Worm (Caenorhabditis elegans): ENCODE results near the gene mbl-1.
A peak's percentile ranks its signal among the peaks of the same experiment; 100 is the strongest.

mbl-1 gene

DNA sequence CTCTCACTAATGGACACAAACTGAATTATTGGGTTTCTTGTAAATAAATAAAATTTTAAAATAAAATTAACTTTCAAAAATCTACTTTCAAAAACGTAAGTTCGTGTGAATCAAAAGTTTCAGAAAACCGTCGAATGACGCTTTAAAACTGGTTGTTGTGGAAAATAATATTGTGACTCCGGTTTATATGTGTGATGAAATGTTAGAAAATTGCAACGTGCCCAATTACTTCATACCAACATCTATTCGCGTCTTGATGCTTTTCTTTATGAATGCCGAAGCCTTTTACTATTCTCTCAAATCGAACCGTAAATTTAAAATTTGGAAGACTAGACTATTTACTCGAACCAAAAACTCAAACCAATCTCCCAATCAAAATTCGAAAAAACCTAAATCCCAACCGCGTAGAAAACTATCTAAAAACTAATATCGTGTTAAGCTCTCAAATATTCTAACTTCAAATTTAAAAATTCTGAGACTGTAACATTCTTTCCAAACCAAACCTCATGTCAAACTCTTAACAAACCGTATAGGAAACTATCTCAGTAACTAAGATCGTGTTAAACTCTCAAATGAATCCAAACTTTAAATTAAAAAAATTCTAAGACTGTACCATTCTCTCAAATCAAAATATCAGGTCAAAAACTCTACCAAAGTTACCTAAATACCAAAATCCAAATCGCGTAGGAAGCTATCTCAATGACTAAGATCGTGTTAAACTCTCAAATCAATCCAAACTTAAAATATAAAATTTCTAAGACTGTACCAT is 47.0 kb upstream of the mbl-1 start (continued):
- TF ChIP-seq C17E4.6 (GFP tag; IDR thresholded peaks at IDR 0.05) (0 out of 2 replicates have a peak, but pooled peaks have one; percentile 28), ceh-40 (GFP tag; IDR thresholded peaks at IDR 0.05) (peak; percentile 77), snpc-4 (GFP tag; optimal IDR thresholded peaks at IDR 0.05) (peak; percentile 17), snpc-4 (tag; optimal IDR thresholded peaks at IDR 0.05) (no peak), athp-1 (tag; optimal IDR thresholded peaks at IDR 0.05) (peak; percentile 62), sea-2 (GFP tag; IDR thresholded peaks at IDR 0.05) (no peak), K11D2.4 (GFP tag; IDR thresholded peaks at IDR 0.05) (peak; percentile 81), lin-40 (tag; optimal IDR thresholded peaks at IDR 0.05) (no peak), F23B12.7 (tag; optimal IDR thresholded peaks at IDR 0.05; ENCODE audit: insufficient read depth) (no peak), unc-130 (GFP tag; optimal IDR thresholded peaks at IDR 0.05) (no peak), ztf-26 (tag; optimal IDR thresholded peaks at IDR 0.05) (peak; percentile 73), attf-6 (GFP tag; IDR thresholded peaks at IDR 0.05) (peak; percentile 19; the same call in 1 of the 2 replicates), B0336.3 (GFP tag; IDR thresholded peaks at IDR 0.05) (peak; percentile 10), F10E7.11 (tag; optimal IDR thresholded peaks at IDR 0.05) (peak; percentile 53), F33H1.4 (GFP tag; IDR thresholded peaks at IDR 0.05) (peak; percentile 5; the same call in 1 of the 2 replicates), Y53G8AR.9 (GFP tag; conservative IDR thresholded peaks at IDR 0.05) (peak; percentile 91), ama-1 (optimal IDR thresholded peaks at IDR 0.05) (peak; percentile 99), ama-1 (GFP tag; optimal IDR thresholded peaks at IDR 0.05) (peak; percentile 53 to 93), nfya-1 (tag; optimal IDR thresholded peaks at IDR 0.05; ENCODE audit: borderline replicate concordance, insufficient read depth) (no peak), lin-35 (GFP tag; optimal IDR thresholded peaks at IDR 0.05) (peak in 2 of 3 experiments; percentile 59 to 66), ztf-28 (GFP tag; IDR thresholded peaks at IDR 0.05) (peak; percentile 70), Y79H2A.3 (GFP tag; conservative IDR thresholded peaks at IDR 0.05) (peak; percentile 66), ztf-6 (GFP tag; IDR thresholded peaks at IDR 0.05) (peak; percentile 34; the same call in 1 of the 2 replicates), sptf-2 (GFP tag; optimal IDR thresholded peaks at IDR 0.05) (no peak), Y95B8A.8 (GFP tag; IDR thresholded peaks at IDR 0.05) (peak; percentile 92), ztf-3 (GFP tag; optimal IDR thresholded peaks at IDR 0.05) (peak; percentile 7), lin-54 (GFP tag; optimal IDR thresholded peaks at IDR 0.05) (peak; percentile 31), B0261.1 (tag; optimal IDR thresholded peaks at IDR 0.05) (peak; percentile 5), ceh-27 (GFP tag; optimal IDR thresholded peaks at IDR 0.05) (peak; percentile 21), F52B5.7 (tag; optimal IDR thresholded peaks at IDR 0.05) (peak; percentile 75), F39B2.1 (GFP tag; IDR thresholded peaks at IDR 0.05) (peak; percentile 58; the same call in 1 of the 2 replicates), hmg-1.2 (GFP tag; IDR thresholded peaks at IDR 0.05) (peak; percentile 47; the same call in 1 of the 2 replicates)

ce11 chrX:16932339-16932738 is 46.1 kb upstream of the mbl-1 start:
- TF ChIP-seq attf-6 (GFP tag; IDR thresholded peaks at IDR 0.05), result peak; percentile 70
- TF ChIP-seq ztf-28 (GFP tag; IDR thresholded peaks at IDR 0.05), result peak; percentile 71; the same call in 1 of the 2 replicates
- TF ChIP-seq Y79H2A.3 (GFP tag; conservative IDR thresholded peaks at IDR 0.05), result peak; percentile 75; the same call in 1 of the 2 replicates
- TF ChIP-seq egl-18 (GFP tag; IDR thresholded peaks at IDR 0.05), result peak; percentile 80
- TF ChIP-seq madf-3 (GFP tag; IDR thresholded peaks at IDR 0.05), result peak; percentile 88
- TF ChIP-seq ceh-40 (GFP tag; IDR thresholded peaks at IDR 0.05), result peak; percentile 83; the same call in 1 of the 2 replicates
- TF ChIP-seq madf-6 (GFP tag; IDR thresholded peaks at IDR 0.05), result peak; percentile 54
- TF ChIP-seq ceh-91 (GFP tag; IDR thresholded peaks at IDR 0.05), result peak; percentile 30; the same call in 1 of the 2 replicates
- TF ChIP-seq Y53G8AR.9 (GFP tag; conservative IDR thresholded peaks at IDR 0.05), result peak; percentile 80
- TF ChIP-seq cebp-2 (GFP tag; IDR thresholded peaks at IDR 0.05), result peak; percentile 67; the same call in 1 of the 2 replicates
- 0 out of 2 replicates have a peak, but pooled peaks have one; percentile 52 for TF ChIP-seq aptf-3 (GFP tag; IDR thresholded peaks at IDR 0.05)
- TF ChIP-seq bed-1 (GFP tag; IDR thresholded peaks at IDR 0.05), result 0 out of 2 replicates have a peak, but pooled peaks have one; percentile 82
- TF ChIP-seq attf-3 (GFP tag; conservative IDR thresholded peaks at IDR 0.05), result 0 out of 2 replicates have a peak, but pooled peaks have one; percentile 27
- peak; percentile 75 for TF ChIP-seq lin-26 (GFP tag; IDR thresholded peaks at IDR 0.05)
- TF ChIP-seq let-526 (GFP tag; IDR thresholded peaks at IDR 0.05), result peak; percentile 91
- TF ChIP-seq Y67H2A.10 (GFP tag; conservative IDR thresholded peaks at IDR 0.05), result peak; percentile 67; the same call in 1 of the 2 replicates
- TF ChIP-seq rcor-1 (GFP tag; IDR thresholded peaks at IDR 0.05), result 0 out of 2 replicates have a peak, but pooled peaks have one; percentile 23
- peak; percentile 49 for TF ChIP-seq ceh-100 (GFP tag; IDR thresholded peaks at IDR 0.05)
- TF ChIP-seq ceh-58 (GFP tag; IDR thresholded peaks at IDR 0.05), result peak; percentile 66
- TF ChIP-seq hsf-1 (GFP tag; IDR thresholded peaks at IDR 0.05), result peak; percentile 53; the same call in 1 of the 2 replicates

All from whole organism, young adult.